Fruit fly (Drosophila melanogaster) whole organism: ENCODE measurements around the gene Myo31DF.

Experiments
- CG8478 ChIP-seq: fragments of >200 bp; optimal IDR thresholded peaks from 2 replicates; lab custom pipeline; 2018; ENCODE audit warnings: inconsistent platforms
- pan ChIP-seq: fragments of >200 bp; optimal IDR thresholded peaks from 2 replicates; lab custom pipeline; 2017
- usp ChIP-seq: fragments of >200 bp; optimal IDR thresholded peaks from 2 replicates; lab custom pipeline; 2017; ENCODE audit warnings: missing biosample characterization, missing genetic modification characterization, mixed read lengths

dm6 chr2L:10530089-10530488 lies 23.5 kb upstream of the Myo31DF start:
- no peak for TF ChIP-seq pan
- no peak for TF ChIP-seq usp (GFP tag; lab: Kevin White, UChicago)
- no peak for TF ChIP-seq CG8478 (lab: Kevin White, UChicago)
